Worm (Caenorhabditis elegans): ENCODE results near the gene dnbp-1.

The dnbp-1 gene

DNA sequence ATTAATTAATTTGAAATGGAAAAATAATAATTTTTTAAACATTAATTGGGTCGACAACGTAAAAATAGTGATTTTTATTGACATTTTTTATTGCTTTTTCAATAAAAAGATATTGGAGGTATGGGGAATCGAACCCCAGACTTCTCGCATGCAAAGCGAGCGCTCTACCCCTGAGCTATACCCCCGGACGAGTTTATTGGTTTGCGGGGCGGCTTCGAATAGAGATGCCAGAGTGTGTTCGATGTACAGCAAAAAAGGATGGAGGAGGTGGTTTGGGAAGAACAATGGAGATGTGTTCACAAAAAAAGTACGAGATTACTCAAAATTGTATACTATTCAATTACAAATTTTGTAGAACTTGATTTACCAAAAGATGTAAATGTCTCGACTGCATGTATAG, 34.0 kb upstream of the dnbp-1 start (continued):
- TF ChIP-seq Y95B8A.8 (GFP tag; IDR thresholded peaks at IDR 0.05) = no peak
- TF ChIP-seq B0035.1 (tag; optimal IDR thresholded peaks at IDR 0.05) = no peak
- no peak for TF ChIP-seq F22D6.2 (tag; optimal IDR thresholded peaks at IDR 0.05)
- no peak for TF ChIP-seq pha-4 (tag; optimal IDR thresholded peaks at IDR 0.05)
- TF ChIP-seq lin-35 (GFP tag; optimal IDR thresholded peaks at IDR 0.05) = no peak
- peak; percentile 97 for TF ChIP-seq tbp1 (GFP tag; optimal IDR thresholded peaks at IDR 0.05)
- TF ChIP-seq sdz-38 (tag; optimal IDR thresholded peaks at IDR 0.05) = no peak
- peak; percentile 96 for TF ChIP-seq snpc-3.4 (tag; optimal IDR thresholded peaks at IDR 0.05)
- no peak for TF ChIP-seq unc-130 (GFP tag; optimal IDR thresholded peaks at IDR 0.05)

DNA sequence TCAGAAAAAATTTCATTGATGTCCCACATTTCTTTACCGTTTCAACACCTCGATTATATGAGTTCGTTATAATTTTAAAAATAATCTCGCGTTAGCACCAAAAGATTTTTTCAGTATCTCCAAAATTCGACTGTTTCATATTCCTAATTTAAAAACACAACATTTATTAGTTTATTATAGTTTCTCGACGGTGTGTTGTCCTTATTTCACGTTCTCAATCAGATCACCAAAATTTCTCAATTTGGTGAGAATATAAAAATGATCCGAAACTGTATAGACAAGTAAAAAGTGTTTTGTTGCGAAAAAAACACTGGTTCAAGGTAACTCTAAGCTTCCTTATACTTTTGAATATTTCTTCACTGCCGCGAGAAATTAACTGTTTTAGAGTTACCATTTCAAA, 29.1 kb upstream of the dnbp-1 start:
- no peak for TF ChIP-seq snpc-1.1 (tag; optimal IDR thresholded peaks at IDR 0.05; ENCODE audit: insufficient read depth)
- TF ChIP-seq madf-6 (GFP tag; IDR thresholded peaks at IDR 0.05) = no peak
- no peak for TF ChIP-seq lin-26 (GFP tag; IDR thresholded peaks at IDR 0.05)
- TF ChIP-seq snpc-4 (GFP tag; optimal IDR thresholded peaks at IDR 0.05) = no peak
- peak in 1 of 4 experiments; percentile 32 for TF ChIP-seq snpc-4 (tag; optimal IDR thresholded peaks at IDR 0.05)
- TF ChIP-seq attf-6 (GFP tag; IDR thresholded peaks at IDR 0.05) = peak; percentile 70

ce11 chrIV:14001782-14002181, 22.1 kb upstream of the dnbp-1 start:
- TF ChIP-seq snpc-1.3 (tag; optimal IDR thresholded peaks at IDR 0.05; ENCODE audit: insufficient read depth) (no peak), T26A5.8 (tag; optimal IDR thresholded peaks at IDR 0.05) (no peak), somi-1 (GFP tag; optimal IDR thresholded peaks at IDR 0.05) (no peak), sptf-2 (GFP tag; optimal IDR thresholded peaks at IDR 0.05) (no peak), ztf-3 (GFP tag; optimal IDR thresholded peaks at IDR 0.05) (no peak), ceh-91 (GFP tag; IDR thresholded peaks at IDR 0.05) (no peak), bed-2 (GFP tag; IDR thresholded peaks at IDR 0.05) (no peak), B0336.3 (GFP tag; IDR thresholded peaks at IDR 0.05) (no peak), Y79H2A.3 (GFP tag; conservative IDR thresholded peaks at IDR 0.05) (no peak), nhr-120 (GFP tag; IDR thresholded peaks at IDR 0.05) (no peak), unc-62 (GFP tag; optimal IDR thresholded peaks at IDR 0.05) (no peak), ztf-6 (GFP tag; IDR thresholded peaks at IDR 0.05) (no peak)

- TF ChIP-seq snpc-4 (GFP tag; optimal IDR thresholded peaks at IDR 0.05) (no peak), snpc-4 (tag; optimal IDR thresholded peaks at IDR 0.05) (peak in 3 of 4 experiments; percentile 2 to 84 (median 55)), ceh-58 (GFP tag; IDR thresholded peaks at IDR 0.05) (no peak)
These were observed 10.2 kb upstream of the dnbp-1 start for ce11 chrIV:13989875-13990274.

DNA sequence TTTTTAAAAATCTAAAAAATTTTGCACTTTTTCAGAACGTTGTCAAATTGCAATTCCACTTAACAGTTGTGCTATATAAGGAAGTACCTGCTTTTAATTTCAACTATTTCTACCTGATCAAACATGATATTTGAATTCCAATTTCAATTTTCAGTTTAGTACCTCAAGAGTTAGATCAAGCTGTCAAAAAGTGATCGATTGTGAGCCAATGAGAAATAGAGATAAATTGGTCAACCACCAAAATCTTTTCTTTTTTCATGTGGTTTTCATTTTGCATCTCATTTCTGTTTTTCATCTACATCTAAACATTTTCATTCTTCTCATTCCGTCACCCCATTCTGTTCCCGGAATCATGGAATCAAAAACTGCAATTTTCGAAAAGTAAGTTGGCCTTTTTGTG, 9.1 kb upstream of the dnbp-1 start, which contains the start of gene egl-23:
Gene egl-23 (plus strand): TSS at position 301 of the 400 bp plus-strand sequence.
- TF ChIP-seq chd-7 (tag; optimal IDR thresholded peaks at IDR 0.05) = no peak
- TF ChIP-seq B0336.3 (GFP tag; IDR thresholded peaks at IDR 0.05) = no peak
- no peak for TF ChIP-seq ztf-22 (GFP tag; optimal IDR thresholded peaks at IDR 0.05)
- no peak for TF ChIP-seq hlh-12 (tag; optimal IDR thresholded peaks at IDR 0.05)
- TF ChIP-seq ccch-3 (GFP tag; optimal IDR thresholded peaks at IDR 0.05) = no peak
- TF ChIP-seq nhr-179 (tag; optimal IDR thresholded peaks at IDR 0.05) = no peak
- no peak for TF ChIP-seq F33H1.4 (GFP tag; IDR thresholded peaks at IDR 0.05)
- no peak for TF ChIP-seq nfya-2 (GFP tag; IDR thresholded peaks at IDR 0.05)
- no peak for TF ChIP-seq mcd-1 (GFP tag; IDR thresholded peaks at IDR 0.05)
- no peak for TF ChIP-seq aptf-2 (GFP tag; conservative IDR thresholded peaks at IDR 0.05)
- TF ChIP-seq tlf-1 (GFP tag; optimal IDR thresholded peaks at IDR 0.05) = no peak
- TF ChIP-seq Y53F4B.3 (GFP tag; IDR thresholded peaks at IDR 0.05) = no peak

Data from whole organism, young adult.